Fruit fly (Drosophila melanogaster) whole organism, wandering third instar larva: Measurements from ENCODE around the gene Cdc42.

ENCODE experiments used
- Abd-B ChIP-seq: fragments of >200 bp; optimal IDR thresholded peaks from 2 replicates; lab custom pipeline; 2017; ENCODE audit warnings: missing biosample characterization, missing genetic modification characterization
- CG32264 ChIP-seq: fragments of 200-800 bp; sonication (Bioruptor generic); optimal IDR thresholded peaks from 2 replicates; lab custom pipeline; 2016; ENCODE audit warnings: missing biosample characterization, missing genetic modification characterization
- CG9705 ChIP-seq: fragments of 200-800 bp; sonication (Bioruptor generic); optimal IDR thresholded peaks from 2 replicates; lab custom pipeline; 2018; ENCODE audit warnings: missing biosample characterization, mild to moderate bottlenecking, missing genetic modification characterization
- CrebA ChIP-seq: fragments of 200-800 bp; sonication (Bioruptor generic); optimal IDR thresholded peaks from 2 replicates; lab custom pipeline; 2016; ENCODE audit warnings: missing biosample characterization, mild to moderate bottlenecking, missing genetic modification characterization, borderline replicate concordance
- Dfd ChIP-seq: fragments of >200 bp; optimal IDR thresholded peaks from 2 replicates; lab custom pipeline; 2017; ENCODE audit warnings: missing biosample characterization, missing genetic modification characterization
- Dif ChIP-seq: fragments of 200-275, 200-300 bp; sonication (Bioruptor generic); optimal IDR thresholded peaks from 2 replicates; lab custom pipeline; 2018; ENCODE audit warnings: missing biosample characterization, missing genetic modification characterization; ENCODE audit not compliant: partially characterized antibody
- GATAd ChIP-seq: sonication (Bioruptor generic); optimal IDR thresholded peaks from 2 replicates; lab custom pipeline; 2016; ENCODE audit warnings: missing biosample characterization, missing genetic modification characterization
- HLH106 ChIP-seq: fragments of 200-800 bp; optimal IDR thresholded peaks from 3 replicates; lab custom pipeline; 2019; ENCODE audit warnings: missing biosample characterization, mild to moderate bottlenecking, missing genetic modification characterization, moderate library complexity
- Hnf4 ChIP-seq: fragments of 200-800 bp; sonication (Bioruptor generic); optimal IDR thresholded peaks from 2 replicates; lab custom pipeline; 2016; ENCODE audit warnings: missing biosample characterization, mild to moderate bottlenecking, missing genetic modification characterization
- Hr78 ChIP-seq: fragments of >200 bp; optimal IDR thresholded peaks from 2 replicates; lab custom pipeline; 2017; ENCODE audit warnings: missing biosample characterization, missing genetic modification characterization
- Hr83 ChIP-seq: fragments of 200-300 bp; sonication (Bioruptor generic); optimal IDR thresholded peaks from 2 replicates; lab custom pipeline; 2016; ENCODE audit warnings: missing biosample characterization, mild to moderate bottlenecking, missing genetic modification characterization, moderate library complexity; ENCODE audit not compliant: poor library complexity, severe bottlenecking
- Jra ChIP-seq: sonication (Bioruptor generic); optimal IDR thresholded peaks from 2 replicates; lab custom pipeline; 2016; ENCODE audit warnings: missing biosample characterization, missing genetic modification characterization
- Mio ChIP-seq: sonication (Bioruptor generic); optimal IDR thresholded peaks from 2 replicates; lab custom pipeline; 2016; ENCODE audit warnings: missing biosample characterization, missing genetic modification characterization
- Myc ChIP-seq: fragments of >200 bp; optimal IDR thresholded peaks from 2 replicates; lab custom pipeline; 2017
- N ChIP-seq: fragments of >200 bp; optimal IDR thresholded peaks from 2 replicates; lab custom pipeline; 2018; ENCODE audit warnings: missing biosample characterization, missing external identifiers, missing genetic modification characterization
- OdsH ChIP-seq: fragments of 200-800 bp; sonication (Bioruptor generic); optimal IDR thresholded peaks from 2 replicates; lab custom pipeline; 2016; ENCODE audit warnings: missing biosample characterization, mild to moderate bottlenecking, missing genetic modification characterization
- Rel ChIP-seq, 2 experiments: fragments of 200-800 bp; sonication (Bioruptor generic) in 1 of 2; optimal IDR thresholded peaks; 2 replicates in 1 of 2; 3 replicates in 1 of 2; lab custom pipeline; 2016 to 2019; ENCODE audit warnings: mild to moderate bottlenecking in 2 of 2, missing biosample characterization in 2 of 2, missing genetic modification characterization in 2 of 2, moderate library complexity in 1 of 2
- Sp1 ChIP-seq: fragments of 200-800 bp; sonication (Bioruptor generic); optimal IDR thresholded peaks from 3 replicates; lab custom pipeline; 2019; ENCODE audit warnings: missing biosample characterization, mild to moderate bottlenecking, missing genetic modification characterization, moderate library complexity
- Vsx2 ChIP-seq: fragments of 200-300, 225-300 bp; sonication (Bioruptor generic); optimal IDR thresholded peaks from 2 replicates; lab custom pipeline; 2018; ENCODE audit warnings: missing biosample characterization, missing genetic modification characterization; ENCODE audit not compliant: partially characterized antibody
- br ChIP-seq: fragments of 200-800 bp; sonication (Bioruptor generic); optimal IDR thresholded peaks from 2 replicates; lab custom pipeline; 2016; ENCODE audit warnings: missing biosample characterization, missing genetic modification characterization
- brk ChIP-seq: fragments of 200-800 bp; sonication (Bioruptor generic); optimal IDR thresholded peaks from 2 replicates; lab custom pipeline; 2016; ENCODE audit warnings: missing biosample characterization, mild to moderate bottlenecking, missing genetic modification characterization
- dl ChIP-seq, 2 experiments: fragments of 175-275, 200-275 bp in 1 of 2; fragments of 200-275 bp in 1 of 2; sonication (Bioruptor generic); optimal IDR thresholded peaks; lab custom pipeline; 2018; ENCODE audit warnings: mild to moderate bottlenecking in 2 of 2, missing biosample characterization in 2 of 2, missing genetic modification characterization in 2 of 2, moderate library complexity in 2 of 2; ENCODE audit not compliant: partially characterized antibody in 2 of 2, insufficient read depth in 1 of 2
- dmrt93B ChIP-seq: fragments of 200-800 bp; sonication (Bioruptor generic); optimal IDR thresholded peaks from 2 replicates; lab custom pipeline; 2018; ENCODE audit warnings: missing biosample characterization, mild to moderate bottlenecking, missing genetic modification characterization
- dsf ChIP-seq: sonication (Bioruptor generic); optimal IDR thresholded peaks from 2 replicates; lab custom pipeline; 2016; ENCODE audit warnings: missing biosample characterization, missing genetic modification characterization, borderline replicate concordance
- ey ChIP-seq: fragments of 200-800 bp; sonication (Bioruptor generic); optimal IDR thresholded peaks from 2 replicates; lab custom pipeline; 2016; ENCODE audit warnings: missing biosample characterization, missing genetic modification characterization
- foxo ChIP-seq, 2 experiments: fragments of 200-800 bp; sonication (Bioruptor generic); optimal IDR thresholded peaks; 2 replicates in 1 of 2; 3 replicates in 1 of 2; lab custom pipeline; 2016 to 2017; ENCODE audit warnings: missing biosample characterization in 2 of 2, missing genetic modification characterization in 2 of 2
- fru ChIP-seq: fragments of 200-800 bp; sonication (Bioruptor generic); optimal IDR thresholded peaks from 3 replicates; lab custom pipeline; 2016; ENCODE audit warnings: missing biosample characterization, mild to moderate bottlenecking, missing genetic modification characterization
- h ChIP-seq: fragments of 200-800 bp; sonication (Bioruptor generic); optimal IDR thresholded peaks from 3 replicates; lab custom pipeline; 2016; ENCODE audit warnings: missing biosample characterization, mild to moderate bottlenecking, missing genetic modification characterization
- jim ChIP-seq: fragments of 175-275, 200-325 bp; sonication (Bioruptor generic); optimal IDR thresholded peaks from 2 replicates; lab custom pipeline; 2016; ENCODE audit warnings: missing biosample characterization, mild to moderate bottlenecking, missing genetic modification characterization
- lola ChIP-seq: fragments of >200 bp; optimal IDR thresholded peaks from 2 replicates; lab custom pipeline; 2017; ENCODE audit warnings: missing biosample characterization, missing genetic modification characterization
- pan ChIP-seq: fragments of >200 bp; optimal IDR thresholded peaks from 2 replicates; lab custom pipeline; 2017
- psq ChIP-seq: fragments of 200-800 bp; sonication (Bioruptor generic); optimal IDR thresholded peaks from 3 replicates; lab custom pipeline; 2017; ENCODE audit warnings: missing biosample characterization, mild to moderate bottlenecking, missing genetic modification characterization, moderate library complexity
- rgr ChIP-seq: fragments of 200-800 bp; sonication (Bioruptor generic); optimal IDR thresholded peaks from 3 replicates; lab custom pipeline; 2016; ENCODE audit warnings: missing biosample characterization, mild to moderate bottlenecking, missing genetic modification characterization
- sage ChIP-seq: fragments of 200-800 bp; sonication (Bioruptor generic); optimal IDR thresholded peaks from 2 replicates; lab custom pipeline; 2016; ENCODE audit warnings: missing biosample characterization, mild to moderate bottlenecking, missing genetic modification characterization
- sv ChIP-seq: fragments of 200-800 bp; sonication (Bioruptor generic); optimal IDR thresholded peaks from 3 replicates; lab custom pipeline; 2016; ENCODE audit warnings: missing biosample characterization, missing genetic modification characterization
- tai ChIP-seq: sonication (Bioruptor generic); optimal IDR thresholded peaks from 2 replicates; lab custom pipeline; 2016; ENCODE audit warnings: missing biosample characterization, missing genetic modification characterization
- usp ChIP-seq: fragments of >200 bp; optimal IDR thresholded peaks from 2 replicates; lab custom pipeline; 2017; ENCODE audit warnings: missing biosample characterization, missing genetic modification characterization
- woc ChIP-seq: sonication (Bioruptor generic); optimal IDR thresholded peaks from 2 replicates; lab custom pipeline; 2016; ENCODE audit warnings: missing biosample characterization, mild to moderate bottlenecking, missing genetic modification characterization

Cdc42 gene

dm6 chrX:19744003-19744488, 47.2 kb downstream of the Cdc42 start, which contains the start of the genes CG18809, COX6B, CG33932 and Rpp20:
TSS of gene CG18809 (minus strand) at chrX:19744335.
TSS of gene COX6B (minus strand) at chrX:19744335.
TSS of gene CG33932 (plus strand) at chrX:19744431.
TSS of gene Rpp20 (plus strand) at chrX:19744431.
- TF ChIP-seq pan (lab: Kevin White, UChicago) (no peak), h (GFP tag; lab: Kevin White, UChicago) (peak; percentile 82), dsf (no peak), Mio (peak; percentile 2), N (GFP tag; lab: Kevin White, UChicago) (no peak), Vsx2 (GFP tag; lab: Kevin White, UChicago) (no peak), jim (GFP tag; lab: Kevin White, UChicago) (no peak), OdsH (GFP tag; lab: Kevin White, UChicago) (peak; percentile 48), tai (GFP tag; lab: Kevin White, UChicago) (no peak), Jra (GFP tag; lab: Kevin White, UChicago) (peak; percentile 60), CrebA (GFP tag; lab: Kevin White, UChicago) (no peak), brk (GFP tag; lab: Kevin White, UChicago) (no peak), ey (GFP tag; lab: Kevin White, UChicago) (peak; percentile 50), Dif (peak; percentile 30), Myc (peak; percentile 81), Hnf4 (GFP tag; lab: Kevin White, UChicago) (no peak), foxo (GFP tag; optimal IDR thresholded peaks at IDR 0.05; lab: Kevin White, UChicago) (peak in 1 of 2 experiments; percentile 70), sage (GFP tag; lab: Kevin White, UChicago) (no peak), GATAd (GFP tag; lab: Kevin White, UChicago) (peak; percentile 30), fru (GFP tag; lab: Kevin White, UChicago) (peak; percentile 49), Hr78 (GFP tag; lab: Kevin White, UChicago) (no peak), lola (GFP tag; lab: Kevin White, UChicago) (no peak), Sp1 (GFP tag; lab: Kevin White, UChicago) (peak; percentile 56), rgr (peak; percentile 79), Hr83 (GFP tag; lab: Kevin White, UChicago) (peak; percentile 90), br (GFP tag; lab: Kevin White, UChicago) (peak; percentile 52), CG32264 (GFP tag; lab: Kevin White, UChicago) (peak; percentile 12), sv (GFP tag; lab: Kevin White, UChicago) (peak; percentile 59), usp (GFP tag; lab: Kevin White, UChicago) (no peak), dmrt93B (GFP tag; lab: Kevin White, UChicago) (no peak), Rel (GFP tag; optimal IDR thresholded peaks at IDR 0.05; lab: Kevin White, UChicago) (no peak), Rel (tag; optimal IDR thresholded peaks at IDR 0.05; lab: Kevin White, UChicago) (peak; percentile 63), woc (GFP tag; lab: Kevin White, UChicago) (no peak), CG9705 (GFP tag; lab: Kevin White, UChicago) (peak; percentile 39), HLH106 (tag; lab: Kevin White, UChicago) (peak; percentile 51), Abd-B (GFP tag; lab: Kevin White, UChicago) (no peak), psq (GFP tag; lab: Kevin White, UChicago) (peak; percentile 48), Dfd (GFP tag; lab: Kevin White, UChicago) (no peak), dl (GFP tag; optimal IDR thresholded peaks at IDR 0.05; lab: Kevin White, UChicago; ENCODE audit: insufficient read depth in 1 of 2, partially characterized antibody in 2 of 2) (no peak)

- peak; percentile 9 for TF ChIP-seq rgr
- TF ChIP-seq CG32264 (GFP tag; lab: Kevin White, UChicago): no peak
Measured at dm6 chrX:19745908-19746604, 49.2 kb downstream of the Cdc42 start, which contains the start of gene parvin. TSS of gene parvin (plus strand) at chrX:19746041.
